Worm (Caenorhabditis elegans): ENCODE results near the gene T15H9.5.

- TF ChIP-seq flt-1 (GFP tag; IDR thresholded peaks at IDR 0.05) (no peak), T22C8.4 (GFP tag; IDR thresholded peaks at IDR 0.05) (no peak), klf-2 (GFP tag; conservative IDR thresholded peaks at IDR 0.05) (no peak), ztf-29 (GFP tag; IDR thresholded peaks at IDR 0.05) (no peak), ref-1 (GFP tag; conservative IDR thresholded peaks at IDR 0.05) (no peak), cog-1 (tag; optimal IDR thresholded peaks at IDR 0.05) (no peak), ztf-23 (GFP tag; IDR thresholded peaks at IDR 0.05) (no peak), tab-1 (GFP tag; IDR thresholded peaks at IDR 0.05) (no peak), med-1 (GFP tag; optimal IDR thresholded peaks at IDR 0.05; ENCODE audit: insufficient read depth) (no peak)
These were observed 9.9 kb upstream of the T15H9.5 start for ce11 chrII:9621121-9621520.

Data from whole organism, midembryonic.